Fruit fly (Drosophila melanogaster) whole organism, pupa: ENCODE results near the gene Lgr1.

Experiments used
- CG12605 ChIP-seq: fragments of 200-800 bp; sonication (Bioruptor generic); IDR thresholded peaks from 2 replicates; pipeline ENCODE4 v1.3.6; 2022; ENCODE audit warnings: missing biosample characterization, missing genetic modification characterization
- CG32121 ChIP-seq: fragments of 200-800 bp; sonication (Bioruptor generic); IDR thresholded peaks from 2 replicates; pipeline ENCODE4 v1.3.6; 2022; ENCODE audit warnings: missing biosample characterization, missing genetic modification characterization
- CG34367 ChIP-seq: fragments of 200-800 bp; sonication (Bioruptor generic); optimal IDR thresholded peaks from 2 replicates; lab custom pipeline; 2018; ENCODE audit warnings: missing biosample characterization, mild to moderate bottlenecking, missing genetic modification characterization
- CG4496 ChIP-seq: fragments of 200-800 bp; sonication (Bioruptor generic); IDR thresholded peaks from 3 replicates; pipeline ENCODE4 v1.3.6; 2022; ENCODE audit warnings: missing biosample characterization, missing genetic modification characterization
- CG9948 ChIP-seq: fragments of 200-800 bp; sonication (Bioruptor generic); optimal IDR thresholded peaks from 2 replicates; lab custom pipeline; 2018; ENCODE audit warnings: missing biosample characterization, mild to moderate bottlenecking, missing genetic modification characterization, moderate library complexity

dm6 chr3R:17704538-17704854, 21.1 kb upstream of the Lgr1 start:
- TF ChIP-seq CG4496, result no peak
- TF ChIP-seq CG9948 (tag; lab: Kevin White, UChicago), result no peak
- no peak for TF ChIP-seq CG34367 (tag; lab: Kevin White, UChicago)
- TF ChIP-seq CG32121 (GFP tag; lab: Robert Waterston, UW), result no peak
- no peak for TF ChIP-seq CG12605 (GFP tag; lab: Robert Waterston, UW)
